Worm (Caenorhabditis elegans) whole organism, L3 larva: Measurements from ENCODE around the gene sra-38.

ENCODE experiments used
- R02D3.7 ChIP-seq: fragments of 150-350 bp; optimal IDR thresholded peaks from 2 replicates; lab custom pipeline; 2014; ENCODE audit warnings: missing biosample characterization, missing genetic modification characterization
- ama-1 ChIP-seq: fragments of 150-350 bp; optimal IDR thresholded peaks from 2 replicates; lab custom pipeline; 2018
- ceh-16 ChIP-seq: sonication (generic microtip); optimal IDR thresholded peaks from 2 replicates; lab custom pipeline; 2017; ENCODE audit warnings: missing biosample characterization, missing genetic modification characterization
- ceh-82 ChIP-seq: fragments of 150-350 bp; optimal IDR thresholded peaks from 2 replicates; lab custom pipeline; 2014; ENCODE audit warnings: missing biosample characterization, missing genetic modification characterization
- daf-12 ChIP-seq: fragments of 150-350 bp; optimal IDR thresholded peaks from 2 replicates; lab custom pipeline; 2014; ENCODE audit warnings: missing biosample characterization, missing genetic modification reagents, missing genetic modification characterization
- elt-2 ChIP-seq: sonication (generic microtip); optimal IDR thresholded peaks from 2 replicates; lab custom pipeline; 2016; ENCODE audit warnings: missing genetic modification reagents, mild to moderate bottlenecking, missing genetic modification characterization, missing compliant biosample characterization
- fkh-10 ChIP-seq: sonication (generic microtip); optimal IDR thresholded peaks from 2 replicates; lab custom pipeline; 2017; ENCODE audit warnings: missing biosample characterization, missing genetic modification reagents, missing genetic modification characterization
- lin-15B ChIP-seq: fragments of 150-350 bp; optimal IDR thresholded peaks from 2 replicates; lab custom pipeline; 2014; ENCODE audit warnings: missing biosample characterization, missing genetic modification characterization
- nhr-12 ChIP-seq: fragments of 150-350 bp; optimal IDR thresholded peaks from 2 replicates; lab custom pipeline; 2014; ENCODE audit warnings: missing biosample characterization, missing genetic modification characterization
- skn-1 ChIP-seq: fragments of 150-350 bp; optimal IDR thresholded peaks from 2 replicates; lab custom pipeline; 2014; ENCODE audit warnings: missing biosample characterization, missing genetic modification characterization
- snpc-4 ChIP-seq: fragments of 150-350 bp; optimal IDR thresholded peaks from 2 replicates; lab custom pipeline; 2014; ENCODE audit warnings: missing biosample characterization, missing genetic modification characterization
- unc-39 ChIP-seq: sonication (generic microtip); optimal IDR thresholded peaks from 4 replicates; lab custom pipeline; 2017; ENCODE audit warnings: missing biosample characterization, missing genetic modification characterization
- zag-1 ChIP-seq: fragments of 150-350 bp; optimal IDR thresholded peaks from 2 replicates; lab custom pipeline; 2014; ENCODE audit warnings: missing biosample characterization, missing genetic modification characterization

DNA sequence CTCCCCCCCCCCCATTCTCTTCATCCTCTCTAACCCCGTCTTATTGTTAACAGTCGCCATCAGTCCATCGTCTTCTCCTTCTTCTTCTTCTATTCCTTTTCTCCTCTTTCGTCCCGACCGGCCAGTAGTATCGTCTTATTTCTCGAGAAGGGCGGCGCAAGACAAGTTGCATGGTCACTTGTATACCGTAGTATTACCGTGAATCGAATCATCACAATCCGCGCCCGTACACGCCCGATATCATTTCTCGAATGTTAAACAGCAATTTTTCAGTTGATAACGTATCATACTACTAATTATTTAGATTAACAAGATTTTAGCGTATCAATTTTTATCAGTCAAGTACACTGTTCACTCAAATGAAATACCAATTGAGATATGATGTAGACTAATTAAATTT, 38.0 kb upstream of the sra-38 start:
- TF ChIP-seq ceh-82 (tag; lab: Kevin White, UChicago) = no peak
- TF ChIP-seq zag-1 (tag; lab: Kevin White, UChicago) = no peak
- TF ChIP-seq nhr-12 (tag; lab: Kevin White, UChicago) = no peak
- no peak for TF ChIP-seq unc-39 (tag; lab: Kevin White, UChicago)
- TF ChIP-seq R02D3.7 (tag; lab: Kevin White, UChicago) = no peak
- no peak for TF ChIP-seq snpc-4 (tag; lab: Kevin White, UChicago)
- TF ChIP-seq lin-15B (tag; lab: Kevin White, UChicago) = no peak
- TF ChIP-seq fkh-10 (GFP tag; lab: Kevin White, UChicago) = no peak
- no peak for TF ChIP-seq ama-1 (lab: Kevin White, UChicago)
- no peak for TF ChIP-seq daf-12 (tag; lab: Kevin White, UChicago)
- no peak for TF ChIP-seq ceh-16 (tag; lab: Kevin White, UChicago)
- no peak for TF ChIP-seq elt-2 (tag; lab: Kevin White, UChicago)
- no peak for TF ChIP-seq skn-1 (tag; lab: Kevin White, UChicago)
